Worm (Caenorhabditis elegans) whole organism, L2 larva: ENCODE results near the gene F37B4.15.

Experiments
- C34F6.9 ChIP-seq: fragments of 150-350 bp; optimal IDR thresholded peaks from 2 replicates; lab custom pipeline; 2014; ENCODE audit warnings: missing biosample characterization, missing genetic modification characterization
- alr-1 ChIP-seq: fragments of 150-350 bp; optimal IDR thresholded peaks from 2 replicates; lab custom pipeline; 2014; ENCODE audit warnings: missing biosample characterization, missing genetic modification characterization
- ama-1 ChIP-seq: fragments of 150-350 bp; optimal IDR thresholded peaks from 2 replicates; lab custom pipeline; 2018; ENCODE audit warnings: inconsistent platforms
- blmp-1 ChIP-seq: sonication (generic microtip); optimal IDR thresholded peaks from 2 replicates; lab custom pipeline; 2017; ENCODE audit warnings: missing genetic modification characterization, mild to moderate bottlenecking, missing compliant biosample characterization, antibody characterized with exemption, moderate library complexity; ENCODE audit not compliant: insufficient read depth
- ceh-16 ChIP-seq: fragments of 150-350 bp; optimal IDR thresholded peaks from 2 replicates; lab custom pipeline; 2014; ENCODE audit warnings: missing biosample characterization, missing genetic modification characterization
- dmd-4 ChIP-seq: sonication (generic microtip); optimal IDR thresholded peaks from 2 replicates; lab custom pipeline; 2017; ENCODE audit warnings: missing biosample characterization, missing genetic modification characterization
- elt-1 ChIP-seq: fragments of 150-350 bp; optimal IDR thresholded peaks from 2 replicates; lab custom pipeline; 2014; ENCODE audit warnings: missing biosample characterization, missing genetic modification characterization
- gmeb-1 ChIP-seq: fragments of 150-350 bp; optimal IDR thresholded peaks from 2 replicates; lab custom pipeline; 2014; ENCODE audit warnings: missing biosample characterization, missing genetic modification characterization
- lin-39 ChIP-seq: fragments of 150-350 bp; optimal IDR thresholded peaks from 2 replicates; lab custom pipeline; 2014; ENCODE audit warnings: missing biosample characterization, missing genetic modification reagents, missing genetic modification characterization
- lsy-2 ChIP-seq, 2 experiments: fragments of 150-350 bp in 1 of 2; sonication (generic microtip) in 1 of 2; optimal IDR thresholded peaks; 2 replicates each; lab custom pipeline; 2014 to 2017; ENCODE audit warnings: missing biosample characterization in 2 of 2, missing genetic modification characterization in 2 of 2
- mdl-1 ChIP-seq, 2 experiments: fragments of 150-350 bp in 1 of 2; sonication (generic microtip) in 1 of 2; optimal IDR thresholded peaks; 2 replicates each; lab custom pipeline; 2017; ENCODE audit warnings: missing biosample characterization in 2 of 2, missing genetic modification characterization in 2 of 2
- nhr-10 ChIP-seq: sonication (generic microtip); optimal IDR thresholded peaks from 2 replicates; lab custom pipeline; 2017; ENCODE audit warnings: missing biosample characterization, missing genetic modification characterization
- nhr-11 ChIP-seq: fragments of 150-350 bp; optimal IDR thresholded peaks from 2 replicates; lab custom pipeline; 2014; ENCODE audit warnings: missing biosample characterization, missing genetic modification characterization
- nhr-12 ChIP-seq: fragments of 150-350 bp; optimal IDR thresholded peaks from 2 replicates; lab custom pipeline; 2014; ENCODE audit warnings: missing biosample characterization, missing genetic modification characterization
- nhr-129 ChIP-seq: fragments of 150-350 bp; optimal IDR thresholded peaks from 2 replicates; lab custom pipeline; 2014; ENCODE audit warnings: missing biosample characterization, missing genetic modification characterization
- peb-1 ChIP-seq: fragments of 150-350 bp; optimal IDR thresholded peaks from 2 replicates; lab custom pipeline; 2014; ENCODE audit warnings: missing biosample characterization, missing genetic modification characterization
- sma-3 ChIP-seq: sonication (generic microtip); optimal IDR thresholded peaks from 2 replicates; lab custom pipeline; 2016; ENCODE audit warnings: missing genetic modification reagents, missing genetic modification characterization, missing compliant biosample characterization
- sma-9 ChIP-seq, 2 experiments: fragments of 150-350 bp in 1 of 2; sonication (generic microtip) in 1 of 2; optimal IDR thresholded peaks; 2 replicates each; lab custom pipeline; 2014 to 2016; ENCODE audit warnings: missing genetic modification characterization in 2 of 2, mild to moderate bottlenecking in 1 of 2, missing biosample characterization in 1 of 2, missing compliant biosample characterization in 1 of 2, missing genetic modification reagents in 1 of 2, moderate library complexity in 1 of 2
- unc-55 ChIP-seq: fragments of 150-350 bp; sonication (generic microtip); optimal IDR thresholded peaks from 3 replicates; lab custom pipeline; 2014; ENCODE audit warnings: missing biosample characterization, missing genetic modification reagents, missing genetic modification characterization
- unc-62 ChIP-seq: fragments of 150-350 bp; optimal IDR thresholded peaks from 2 replicates; lab custom pipeline; 2014; ENCODE audit warnings: missing biosample characterization, missing genetic modification reagents, missing genetic modification characterization
- ztf-1 ChIP-seq: fragments of 200-800 bp; sonication (Bioruptor generic); conservative IDR thresholded peaks from 2 replicates; pipeline ENCODE4 v1.3.6; 2022; ENCODE audit warnings: missing genetic modification characterization, missing compliant biosample characterization

The F37B4.15 gene

DNA sequence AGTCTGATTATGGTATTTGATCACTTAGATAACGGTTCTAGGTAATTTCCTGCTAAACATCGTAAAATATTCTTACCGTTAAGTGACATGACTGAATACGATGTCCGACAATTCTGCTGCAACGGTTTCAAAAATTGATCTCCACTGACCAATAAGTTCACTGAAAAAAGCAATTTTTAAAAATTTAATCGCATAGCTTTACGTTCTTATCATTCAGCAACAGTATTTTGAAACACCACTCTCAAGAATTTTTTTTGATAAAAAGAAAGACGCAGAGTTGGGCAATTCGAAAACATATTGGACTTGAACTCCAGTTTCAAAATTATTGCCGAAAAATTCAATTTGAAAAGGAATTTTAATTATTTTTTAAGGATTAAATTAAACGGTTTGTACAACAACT lies 35.5 kb downstream of the F37B4.15 start, which contains the start of gene C31B8.12:
Gene C31B8.12, minus strand, starts transcription at position 101 of the 400 bp plus-strand sequence.
- TF ChIP-seq lin-39 (tag; lab: Kevin White, UChicago) (no peak), unc-62 (no peak), gmeb-1 (no peak), elt-1 (no peak), unc-55 (no peak), blmp-1 (tag; lab: Kevin White, UChicago) (no peak), nhr-11 (tag; lab: Kevin White, UChicago) (no peak), ztf-1 (no peak), mdl-1 (tag; optimal IDR thresholded peaks at IDR 0.05; lab: Kevin White, UChicago) (no peak), alr-1 (tag; lab: Kevin White, UChicago) (no peak)
- TF ChIP-seq, all 48 proteins: peak for 0

DNA sequence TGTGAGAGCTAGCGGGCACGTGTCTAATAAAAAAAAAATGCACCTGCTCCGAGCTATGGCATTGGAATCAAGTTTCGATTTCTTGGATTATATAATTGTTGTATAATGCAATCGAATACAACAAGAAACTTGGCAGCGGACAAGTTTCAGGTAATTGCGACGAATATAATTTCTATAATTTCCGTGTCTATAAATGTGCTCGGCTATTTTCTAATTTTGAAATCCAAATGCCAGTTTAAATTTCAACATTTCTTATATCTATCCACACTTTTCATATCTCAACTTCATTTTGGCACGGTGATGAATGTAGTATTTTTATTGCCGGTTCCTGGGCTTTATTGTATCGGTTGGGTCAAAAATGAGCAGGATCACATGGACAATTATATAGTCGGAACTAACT lies 37.7 kb downstream of the F37B4.15 start, which contains the start of gene C31B8.16:
Gene C31B8.16, plus strand, starts transcription at position 301 of the 400 bp plus-strand sequence.
- TF ChIP-seq sma-9 (GFP tag; optimal IDR thresholded peaks at IDR 0.05; lab: Kevin White, UChicago) (no peak), sma-9 (tag; optimal IDR thresholded peaks at IDR 0.05; lab: Kevin White, UChicago) (no peak), lin-39 (tag; lab: Kevin White, UChicago) (no peak), ama-1 (lab: Kevin White, UChicago) (no peak), ceh-16 (tag; lab: Kevin White, UChicago) (no peak), sma-3 (GFP tag; lab: Kevin White, UChicago) (no peak), nhr-11 (tag; lab: Kevin White, UChicago) (no peak)

ce11 chrV:2931252-2931651 lies 39.2 kb downstream of the F37B4.15 start, which contains the start of gene C31B8.1:
Gene C31B8.1, plus strand, starts transcription at chrV:2931552.
- TF ChIP-seq gmeb-1: no peak

DNA sequence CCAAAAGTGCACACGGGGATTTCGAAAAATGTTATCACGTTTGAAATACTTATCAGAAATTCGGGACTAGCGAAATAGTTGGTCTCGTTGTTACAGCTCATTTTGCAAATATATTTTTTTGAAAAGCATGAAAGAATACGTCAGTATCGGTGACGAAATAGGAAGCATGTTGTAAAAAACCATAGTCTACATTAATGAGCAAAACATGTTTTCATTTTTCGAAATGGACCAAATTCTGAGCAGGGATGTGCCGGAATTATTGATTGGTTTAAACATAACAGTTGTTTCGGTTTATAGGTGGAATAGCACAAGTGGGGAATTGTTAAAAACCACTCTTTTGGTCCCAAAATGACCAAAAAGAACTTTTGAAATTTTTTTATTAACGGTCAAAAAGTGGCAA lies 42.0 kb downstream of the F37B4.15 start, which contains the start of gene srh-247:
Gene srh-247, minus strand, starts transcription at position 101 of the 400 bp plus-strand sequence.
- TF ChIP-seq mdl-1 (tag; optimal IDR thresholded peaks at IDR 0.05; lab: Kevin White, UChicago): no peak
- TF ChIP-seq, all 48 proteins: peak for 0

DNA sequence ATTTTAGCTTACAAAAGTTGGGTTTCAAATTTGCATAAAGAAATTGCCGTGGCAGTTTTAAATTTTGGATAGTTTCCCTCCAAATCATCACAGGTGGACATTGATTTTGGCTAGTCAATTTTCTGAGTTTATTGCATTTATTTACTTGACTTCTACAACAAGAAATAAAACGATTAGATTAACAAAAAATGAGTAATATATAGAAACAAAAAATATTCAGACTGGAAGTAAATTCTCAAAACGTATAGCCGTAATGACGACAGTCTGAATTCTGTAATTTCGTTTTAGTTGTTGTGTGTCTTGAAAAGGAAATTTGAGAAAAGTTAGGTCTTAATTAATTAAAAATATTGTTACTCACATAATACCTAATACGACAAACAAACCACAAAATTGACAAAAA lies 46.5 kb downstream of the F37B4.15 start, which contains the start of gene srw-141:
Gene srw-141, minus strand, starts transcription at position 101 of the 400 bp plus-strand sequence.
- TF ChIP-seq nhr-12: no peak

DNA sequence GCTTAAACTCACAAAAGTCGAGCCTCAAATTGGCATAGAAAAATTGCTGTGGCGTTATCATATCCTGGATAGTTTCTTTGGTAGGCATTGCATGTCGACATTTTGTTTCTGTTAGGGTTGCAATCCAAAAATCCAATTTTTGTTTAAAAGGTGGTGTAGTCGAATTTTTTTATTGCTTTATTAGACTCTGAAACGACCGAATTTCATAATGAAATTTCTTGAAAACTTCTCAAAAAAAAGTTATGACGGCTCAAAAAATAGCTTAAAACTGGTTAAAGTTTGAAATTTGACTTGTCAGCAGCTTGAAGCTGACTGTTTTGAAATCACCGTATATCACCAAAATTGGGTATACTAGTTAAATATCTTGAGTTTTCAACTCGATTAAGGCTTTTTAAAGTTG lies 49.4 kb downstream of the F37B4.15 start, which contains the start of gene srw-143:
Gene srw-143, minus strand, starts transcription at position 101 of the 400 bp plus-strand sequence.
- TF ChIP-seq lsy-2 (tag; optimal IDR thresholded peaks at IDR 0.05; lab: Kevin White, UChicago) (no peak), nhr-129 (no peak), C34F6.9 (no peak), dmd-4 (tag; lab: Kevin White, UChicago) (no peak), peb-1 (tag; lab: Kevin White, UChicago) (no peak), nhr-10 (tag; lab: Kevin White, UChicago) (no peak)
